Fruit fly (Drosophila melanogaster) whole organism, prepupa: ENCODE data around the gene Vajk2.

Source experiments
- Blimp-1 ChIP-seq: fragments of 200-800 bp; sonication (Bioruptor generic); optimal IDR thresholded peaks from 3 replicates; lab custom pipeline; 2017; ENCODE audit warnings: missing biosample characterization, missing genetic modification characterization, mild to moderate bottlenecking, moderate library complexity, missing genetic modification reagents
- CG10669 ChIP-seq: fragments of 200-800 bp; sonication (Bioruptor generic); optimal IDR thresholded peaks from 3 replicates; lab custom pipeline; 2018; ENCODE audit warnings: missing biosample characterization, mild to moderate bottlenecking, missing genetic modification characterization, moderate library complexity
- CG11762 ChIP-seq: fragments of 200-800 bp; sonication (Bioruptor generic); optimal IDR thresholded peaks from 3 replicates; lab custom pipeline; 2016; ENCODE audit warnings: missing biosample characterization, missing genetic modification characterization; ENCODE audit not compliant: insufficient read depth
- CG15336 ChIP-seq: fragments of 200-800 bp; sonication (Bioruptor generic); IDR thresholded peaks from 2 replicates; pipeline ENCODE4 v1.3.6; 2022; ENCODE audit warnings: missing biosample characterization, missing genetic modification characterization
- CG31627 ChIP-seq: fragments of 200-800 bp; sonication (Bioruptor generic); optimal IDR thresholded peaks from 3 replicates; lab custom pipeline; 2016; ENCODE audit warnings: missing biosample characterization, missing genetic modification characterization
- CG32006 ChIP-seq: fragments of 200-800 bp; sonication (Bioruptor generic); optimal IDR thresholded peaks from 3 replicates; lab custom pipeline; 2017; ENCODE audit warnings: missing biosample characterization, mild to moderate bottlenecking, missing genetic modification characterization
- CG34406 ChIP-seq: fragments of 200-800 bp; sonication (Bioruptor generic); optimal IDR thresholded peaks from 3 replicates; lab custom pipeline; 2016; ENCODE audit warnings: missing biosample characterization, missing genetic modification characterization
- CG3919 ChIP-seq: fragments of 200-800 bp; sonication (Bioruptor generic); optimal IDR thresholded peaks from 3 replicates; lab custom pipeline; 2016; ENCODE audit warnings: missing biosample characterization, missing genetic modification characterization
- CG4318 ChIP-seq: fragments of 200-800 bp; sonication (Bioruptor generic); optimal IDR thresholded peaks from 3 replicates; lab custom pipeline; 2017; ENCODE audit warnings: missing biosample characterization, mild to moderate bottlenecking, missing genetic modification characterization
- CG6163 ChIP-seq: fragments of 200-800 bp; sonication (Bioruptor generic); IDR thresholded peaks from 3 replicates; pipeline ENCODE4 v1.3.6; 2022; ENCODE audit warnings: missing biosample characterization, missing genetic modification characterization
- CG6276 ChIP-seq: fragments of 200-800 bp; sonication (Bioruptor generic); optimal IDR thresholded peaks from 2 replicates; lab custom pipeline; 2017; ENCODE audit warnings: missing biosample characterization, mild to moderate bottlenecking, missing genetic modification characterization
- CG6792 ChIP-seq: fragments of 200-800 bp; sonication (Bioruptor generic); optimal IDR thresholded peaks from 3 replicates; lab custom pipeline; 2016; ENCODE audit warnings: missing biosample characterization, missing genetic modification characterization
- CG6808 ChIP-seq: fragments of 200-800 bp; sonication (Bioruptor generic); optimal IDR thresholded peaks from 3 replicates; lab custom pipeline; 2017; ENCODE audit warnings: missing biosample characterization, missing genetic modification characterization, mild to moderate bottlenecking, moderate library complexity, missing genetic modification reagents
- CG6854 ChIP-seq: fragments of 200-800 bp; sonication (Bioruptor generic); optimal IDR thresholded peaks from 2 replicates; lab custom pipeline; 2017; ENCODE audit warnings: missing biosample characterization, mild to moderate bottlenecking, missing genetic modification characterization
- CG7368 ChIP-seq: fragments of 200-800 bp; sonication (Bioruptor generic); optimal IDR thresholded peaks from 3 replicates; lab custom pipeline; 2016; ENCODE audit warnings: missing biosample characterization, missing genetic modification characterization
- CG8119 ChIP-seq: fragments of 200-800 bp; sonication (Bioruptor generic); IDR thresholded peaks from 3 replicates; pipeline ENCODE4 v1.3.6; 2022; ENCODE audit warnings: missing biosample characterization, missing genetic modification characterization
- CG8319 ChIP-seq: fragments of 200-800 bp; sonication (Bioruptor generic); optimal IDR thresholded peaks from 3 replicates; lab custom pipeline; 2016; ENCODE audit warnings: missing biosample characterization, missing genetic modification characterization
- CG8632 ChIP-seq: fragments of 200-800 bp; sonication (Bioruptor generic); optimal IDR thresholded peaks from 3 replicates; lab custom pipeline; 2016; ENCODE audit warnings: missing biosample characterization, missing genetic modification characterization
- CG9139 ChIP-seq: fragments of 200-800 bp; sonication (Bioruptor generic); optimal IDR thresholded peaks from 3 replicates; lab custom pipeline; 2017; ENCODE audit warnings: missing biosample characterization, mild to moderate bottlenecking, missing genetic modification characterization
- Eip78C ChIP-seq: fragments of 200-800 bp; sonication (Bioruptor generic); peaks from one replicate; lab custom pipeline; 2016; ENCODE audit warnings: missing biosample characterization, missing genetic modification characterization
- Eip93F ChIP-seq: fragments of 200-800 bp; sonication (Bioruptor generic); optimal IDR thresholded peaks from 2 replicates; lab custom pipeline; 2016; ENCODE audit warnings: missing biosample characterization, mild to moderate bottlenecking, missing genetic modification characterization
- Ets21C ChIP-seq: fragments of 200-800 bp; sonication (Bioruptor generic); optimal IDR thresholded peaks from 3 replicates; lab custom pipeline; 2016; ENCODE audit warnings: missing biosample characterization, missing genetic modification characterization
- Gug ChIP-seq: fragments of 200-800 bp; sonication (Bioruptor generic); IDR thresholded peaks from 2 replicates; pipeline ENCODE4 v1.3.6; 2022; ENCODE audit warnings: missing biosample characterization, missing genetic modification characterization
- Hr38 ChIP-seq: sonication (Bioruptor generic); optimal IDR thresholded peaks from 2 replicates; lab custom pipeline; 2016; ENCODE audit warnings: missing biosample characterization, missing genetic modification characterization
- Hr39 ChIP-seq: fragments of 200-800 bp; sonication (Bioruptor generic); optimal IDR thresholded peaks from 2 replicates; lab custom pipeline; 2016; ENCODE audit warnings: missing biosample characterization, missing genetic modification characterization
- Hr4 ChIP-seq: fragments of 200-800 bp; sonication (Bioruptor generic); optimal IDR thresholded peaks from 3 replicates; lab custom pipeline; 2016; ENCODE audit warnings: missing biosample characterization, missing genetic modification characterization
- Lpt ChIP-seq: fragments of 200-800 bp; sonication (Bioruptor generic); optimal IDR thresholded peaks from 3 replicates; lab custom pipeline; 2016; ENCODE audit warnings: missing biosample characterization, missing genetic modification characterization
- Smox ChIP-seq: fragments of 200-800 bp; sonication (Bioruptor generic); optimal IDR thresholded peaks from 3 replicates; lab custom pipeline; 2016; ENCODE audit warnings: missing biosample characterization, missing genetic modification characterization
- Sox102F ChIP-seq: fragments of 200-800 bp; sonication (Bioruptor generic); optimal IDR thresholded peaks from 2 replicates; lab custom pipeline; 2016; ENCODE audit warnings: missing biosample characterization, mild to moderate bottlenecking, missing genetic modification characterization
- Sox14 ChIP-seq: fragments of 200-800 bp; sonication (Bioruptor generic); optimal IDR thresholded peaks from 3 replicates; lab custom pipeline; 2016; ENCODE audit warnings: missing biosample characterization, missing genetic modification characterization
- Sox15 ChIP-seq: fragments of 200-800 bp; sonication (Bioruptor generic); optimal IDR thresholded peaks from 3 replicates; lab custom pipeline; 2016; ENCODE audit warnings: missing biosample characterization, missing genetic modification characterization
- achi ChIP-seq: fragments of 200-800 bp; sonication (Bioruptor generic); optimal IDR thresholded peaks from 3 replicates; lab custom pipeline; 2016; ENCODE audit warnings: missing biosample characterization, missing genetic modification characterization
- dac ChIP-seq: fragments of 200-800 bp; sonication (Bioruptor generic); optimal IDR thresholded peaks from 2 replicates; lab custom pipeline; 2017; ENCODE audit warnings: missing biosample characterization, mild to moderate bottlenecking, missing genetic modification characterization
- dsx ChIP-seq: fragments of 200-800 bp; optimal IDR thresholded peaks from 3 replicates; lab custom pipeline; 2019; ENCODE audit warnings: missing biosample characterization, mild to moderate bottlenecking, missing genetic modification characterization, moderate library complexity; ENCODE audit not compliant: poor library complexity, severe bottlenecking
- eg ChIP-seq: fragments of 200-800 bp; sonication (Bioruptor generic); IDR thresholded peaks from 3 replicates; pipeline ENCODE4 v1.3.6; 2022; ENCODE audit warnings: missing biosample characterization, missing genetic modification characterization
- esn ChIP-seq: fragments of 200-800 bp; sonication (Bioruptor generic); optimal IDR thresholded peaks from 2 replicates; lab custom pipeline; 2016; ENCODE audit warnings: missing biosample characterization, mild to moderate bottlenecking, missing genetic modification characterization, moderate library complexity
- fd85E ChIP-seq: fragments of 200-800 bp; sonication (Bioruptor generic); optimal IDR thresholded peaks from 3 replicates; lab custom pipeline; 2016; ENCODE audit warnings: missing biosample characterization, missing genetic modification characterization
- net ChIP-seq: fragments of 200-800 bp; sonication (Bioruptor generic); optimal IDR thresholded peaks from 3 replicates; lab custom pipeline; 2016; ENCODE audit warnings: missing biosample characterization, missing genetic modification characterization
- pdm3 ChIP-seq: fragments of 200-800 bp; sonication (Bioruptor generic); optimal IDR thresholded peaks from 3 replicates; lab custom pipeline; 2016; ENCODE audit warnings: missing biosample characterization, missing genetic modification characterization
- salr ChIP-seq, 2 experiments: fragments of 200-800 bp; sonication (Bioruptor generic); optimal IDR thresholded peaks; 3 replicates each; lab custom pipeline; 2016 to 2018; ENCODE audit warnings: missing biosample characterization in 2 of 2, missing genetic modification characterization in 2 of 2, mild to moderate bottlenecking in 1 of 2
- spab ChIP-seq: fragments of 200-800 bp; sonication (Bioruptor generic); optimal IDR thresholded peaks from 2 replicates; lab custom pipeline; 2017; ENCODE audit warnings: missing biosample characterization, mild to moderate bottlenecking, missing genetic modification characterization, missing genetic modification reagents
- ss ChIP-seq, 2 experiments: fragments of 200-800 bp; sonication (Bioruptor generic); optimal IDR thresholded peaks; 2 replicates in 1 of 2; 3 replicates in 1 of 2; lab custom pipeline; 2017 to 2018; ENCODE audit warnings: mild to moderate bottlenecking in 2 of 2, missing biosample characterization in 2 of 2, missing genetic modification characterization in 2 of 2, moderate library complexity in 1 of 2
- svp ChIP-seq: fragments of 200-800 bp; sonication (Bioruptor generic); peaks from one replicate; lab custom pipeline; 2016; ENCODE audit warnings: missing biosample characterization, missing genetic modification characterization
- topi ChIP-seq: fragments of 200-800 bp; sonication (Bioruptor generic); optimal IDR thresholded peaks from 3 replicates; lab custom pipeline; 2016; ENCODE audit warnings: missing biosample characterization, missing genetic modification characterization
- vri ChIP-seq: fragments of 200-800 bp; sonication (Bioruptor generic); optimal IDR thresholded peaks from 3 replicates; lab custom pipeline; 2016; ENCODE audit warnings: missing biosample characterization, mild to moderate bottlenecking, missing genetic modification characterization

The Vajk2 gene

DNA sequence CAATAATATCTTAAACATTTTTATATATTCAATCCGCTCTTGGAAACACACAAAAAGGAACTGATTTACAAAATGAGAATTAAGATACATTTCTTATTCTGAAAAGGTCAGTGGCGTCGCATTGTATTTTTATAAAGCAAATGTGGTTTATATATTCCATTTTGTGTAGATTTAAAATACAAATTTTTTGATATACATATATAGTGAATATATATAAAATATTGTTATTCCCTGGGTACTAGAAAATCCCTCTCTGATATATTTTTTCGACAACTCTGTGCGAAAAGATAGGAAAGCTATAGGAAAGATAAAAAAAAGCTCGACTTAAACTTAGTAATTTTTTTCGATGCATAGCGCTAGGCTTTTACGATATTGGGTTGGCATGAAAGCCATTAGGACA, 3.2 kb downstream of the Vajk2 start, which contains the start of gene CG42711 (continued):
- TF ChIP-seq Eip93F (GFP tag; lab: Kevin White, UChicago) (no peak), CG9139 (GFP tag; lab: Kevin White, UChicago) (no peak), Blimp-1 (GFP tag; lab: Kevin White, UChicago) (no peak), ss (GFP tag; optimal IDR thresholded peaks at IDR 0.05; lab: Kevin White, UChicago) (no peak), Hr39 (GFP tag; lab: Kevin White, UChicago) (no peak), Smox (no peak), CG6163 (GFP tag; lab: Robert Waterston, UW) (no peak), Hr4 (GFP tag; lab: Kevin White, UChicago) (peak; percentile 30), CG11762 (GFP tag; lab: Kevin White, UChicago) (no peak), CG3919 (peak; percentile 3), topi (no peak), salr (GFP tag; optimal IDR thresholded peaks at IDR 0.05; lab: Kevin White, UChicago) (no peak), CG8119 (GFP tag; lab: Robert Waterston, UW) (peak; percentile 73), vri (GFP tag; lab: Kevin White, UChicago) (no peak), spab (GFP tag; lab: Kevin White, UChicago) (no peak), dsx (GFP tag; lab: Kevin White, UChicago) (no peak), CG4318 (GFP tag; lab: Kevin White, UChicago) (no peak), Sox15 (GFP tag; lab: Kevin White, UChicago) (no peak), Sox14 (no peak), CG10669 (GFP tag; lab: Kevin White, UChicago) (peak; percentile 6)

DNA sequence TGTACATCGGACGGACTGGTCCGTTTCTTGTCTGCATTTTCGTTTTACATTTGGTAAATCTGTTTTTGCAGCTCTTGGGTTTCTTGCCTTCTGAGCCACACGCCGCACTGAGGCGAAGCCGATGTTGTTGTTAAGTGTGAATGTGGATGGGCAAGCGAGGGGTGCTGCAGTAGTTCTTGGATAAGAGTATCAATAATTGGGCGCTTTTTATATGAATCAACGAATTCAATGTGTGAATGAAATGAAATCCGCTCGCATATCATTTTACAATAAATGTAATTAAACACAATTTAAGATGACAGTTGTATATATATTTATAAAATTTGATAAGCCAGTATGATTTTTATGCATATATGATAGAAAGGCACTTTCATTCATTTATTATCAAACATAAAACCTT, 6.0 kb downstream of the Vajk2 start:
- TF ChIP-seq CG6276 (GFP tag; lab: Kevin White, UChicago) (peak; percentile 63), Hr39 (GFP tag; lab: Kevin White, UChicago) (no peak), Sox14 (no peak), net (peak; percentile 6), Eip78C (peak; percentile 55), CG32006 (GFP tag; lab: Kevin White, UChicago) (peak; percentile 12), CG15336 (GFP tag; lab: Robert Waterston, UW) (peak; percentile 61)

dm6 chr2L:13925699-13926098, 8.8 kb downstream of the Vajk2 start:
- no peak for TF ChIP-seq CG8632 (GFP tag; lab: Kevin White, UChicago)
- TF ChIP-seq esn: no peak
- TF ChIP-seq Sox14: no peak
- no peak for TF ChIP-seq ss (GFP tag; optimal IDR thresholded peaks at IDR 0.05; lab: Kevin White, UChicago)
- TF ChIP-seq CG9139 (GFP tag; lab: Kevin White, UChicago): no peak
- no peak for TF ChIP-seq CG10669 (GFP tag; lab: Kevin White, UChicago)
- no peak for TF ChIP-seq Blimp-1 (GFP tag; lab: Kevin White, UChicago)
- TF ChIP-seq eg: peak; percentile 9; the same call in 1 of the 3 replicates
- peak; percentile 26 for TF ChIP-seq dac (GFP tag; lab: Kevin White, UChicago)
- TF ChIP-seq topi: no peak
- no peak for TF ChIP-seq CG7368 (GFP tag; lab: Kevin White, UChicago)
- TF ChIP-seq Gug (GFP tag; lab: Robert Waterston, UW): no peak
- TF ChIP-seq CG6854 (GFP tag; lab: Kevin White, UChicago): no peak
- no peak for TF ChIP-seq Eip93F (GFP tag; lab: Kevin White, UChicago)
- no peak for TF ChIP-seq CG6792 (GFP tag; lab: Kevin White, UChicago)
- TF ChIP-seq Sox102F (GFP tag; lab: Kevin White, UChicago): no peak
- TF ChIP-seq Lpt (GFP tag; lab: Kevin White, UChicago): peak; percentile 42
- TF ChIP-seq achi: no peak
- no peak for TF ChIP-seq spab (GFP tag; lab: Kevin White, UChicago)
- TF ChIP-seq CG6276 (GFP tag; lab: Kevin White, UChicago): peak; percentile 77
- TF ChIP-seq CG34406 (GFP tag; lab: Kevin White, UChicago): no peak
- peak in 1 of 2 experiments; percentile 43 for TF ChIP-seq salr (GFP tag; optimal IDR thresholded peaks at IDR 0.05; lab: Kevin White, UChicago)
- TF ChIP-seq fd85E: no peak
- TF ChIP-seq CG4318 (GFP tag; lab: Kevin White, UChicago): peak; percentile 53
- no peak for TF ChIP-seq Hr38 (GFP tag; lab: Kevin White, UChicago)
- no peak for TF ChIP-seq CG31627 (GFP tag; lab: Kevin White, UChicago)
- peak; percentile 70 for TF ChIP-seq Eip78C
- no peak for TF ChIP-seq CG6808 (GFP tag; lab: Kevin White, UChicago)
- no peak for TF ChIP-seq net
- TF ChIP-seq svp: peak; percentile 27
- no peak for TF ChIP-seq CG6163 (GFP tag; lab: Robert Waterston, UW)
- peak; percentile 5 for TF ChIP-seq pdm3 (GFP tag; lab: Kevin White, UChicago)
- TF ChIP-seq CG8319: no peak
- no peak for TF ChIP-seq CG11762 (GFP tag; lab: Kevin White, UChicago)
- peak; percentile 51; the same call in 1 of the 2 replicates for TF ChIP-seq CG15336 (GFP tag; lab: Robert Waterston, UW)
- TF ChIP-seq Ets21C (GFP tag; lab: Kevin White, UChicago): no peak
- peak; percentile 64; the same call in 2 of the 3 replicates for TF ChIP-seq CG8119 (GFP tag; lab: Robert Waterston, UW)
